Worm (Caenorhabditis elegans): ENCODE measurements around the gene C17C3.1.
"Not testable (repeated sequence)": the region's sequence is repeated elsewhere in the genome, so short reads cannot be mapped to it uniquely, and the experiment has no call there.

The C17C3.1 gene

DNA sequence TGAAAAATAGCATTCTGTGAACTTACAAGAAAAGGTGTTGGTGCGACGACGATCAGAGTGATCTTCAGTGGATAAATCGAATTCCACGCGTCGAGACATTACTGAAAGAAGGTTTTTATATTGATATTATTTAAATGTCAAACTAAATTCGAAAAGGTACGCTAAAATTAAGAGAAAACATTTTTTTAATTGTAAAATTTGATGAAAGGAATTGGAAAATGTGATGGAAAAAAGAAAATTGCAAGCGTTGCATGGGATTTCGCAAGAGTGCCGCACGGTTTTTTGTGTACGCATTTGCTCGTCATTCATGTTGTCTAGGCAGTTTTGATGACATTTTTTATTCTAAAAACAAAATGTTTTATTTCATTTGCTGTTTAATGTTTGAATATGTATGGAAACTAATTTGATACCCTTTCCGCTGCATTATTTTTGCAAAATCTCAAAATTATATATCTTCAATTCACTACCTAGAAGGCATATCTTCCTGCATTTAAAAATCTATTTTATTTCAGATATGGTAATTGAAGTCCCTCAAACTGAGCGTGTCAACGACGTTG, 52.1 kb downstream of the C17C3.1 start, which contains the start of the genes eif-3.L and npl-4.2:
Gene eif-3.L, minus strand, starts transcription at position 101 of the 557 bp plus-strand sequence.
Gene npl-4.2, plus strand, starts transcription at position 507 of the 557 bp plus-strand sequence.
- TF ChIP-seq B0019.2 (GFP tag; conservative IDR thresholded peaks at IDR 0.05); lin-40 (tag; optimal IDR thresholded peaks at IDR 0.05); gei-17 (GFP tag; optimal IDR thresholded peaks at IDR 0.05): not testable (repeated sequence)
